Fruit fly (Drosophila melanogaster) whole organism, embryonic: Measurements from ENCODE around the gene aru.

Source experiments
- Ada2b ChIP-seq: fragments of 200-800 bp; sonication (Bioruptor generic); IDR thresholded peaks from 2 replicates; pipeline ENCODE4 v1.3.6; 2022; ENCODE audit warnings: missing biosample characterization, missing genetic modification characterization
- Adf1 ChIP-seq: fragments of 200-800 bp; sonication (Bioruptor generic); IDR thresholded peaks from 2 replicates; pipeline ENCODE4 v1.3.6; 2022; ENCODE audit warnings: missing biosample characterization, missing genetic modification characterization
- Asciz ChIP-seq: fragments of 200-800 bp; sonication (Bioruptor generic); optimal IDR thresholded peaks from 2 replicates; lab custom pipeline; 2017; ENCODE audit warnings: missing biosample characterization, mild to moderate bottlenecking, missing genetic modification characterization, missing genetic modification reagents
- Bgb ChIP-seq: fragments of 200-800 bp; sonication (Bioruptor generic); IDR thresholded peaks from 2 replicates; pipeline ENCODE4 v1.3.6; 2022; ENCODE audit warnings: missing biosample characterization, missing genetic modification characterization; ENCODE audit not compliant: partially characterized antibody
- CG10979 ChIP-seq: fragments of 200-800 bp; sonication (Bioruptor generic); optimal IDR thresholded peaks from 2 replicates; lab custom pipeline; 2018; ENCODE audit warnings: missing biosample characterization, mild to moderate bottlenecking, missing genetic modification characterization, moderate library complexity
- CG11695 ChIP-seq: fragments of 200-800 bp; sonication (Bioruptor generic); IDR thresholded peaks from 3 replicates; pipeline ENCODE4 v1.3.6; 2022; ENCODE audit warnings: missing biosample characterization, missing genetic modification characterization
- CG12744 ChIP-seq: fragments of 200-800 bp; sonication (Bioruptor generic); optimal IDR thresholded peaks from 2 replicates; lab custom pipeline; 2016; ENCODE audit warnings: missing biosample characterization, missing genetic modification characterization
- CG13894 ChIP-seq: fragments of 200-800 bp; sonication (Bioruptor generic); optimal IDR thresholded peaks from 3 replicates; lab custom pipeline; 2018; ENCODE audit warnings: missing biosample characterization, mild to moderate bottlenecking, missing genetic modification characterization, moderate library complexity
- CG15073 ChIP-seq: fragments of 200-800 bp; sonication (Bioruptor generic); optimal IDR thresholded peaks from 2 replicates; lab custom pipeline; 2016; ENCODE audit warnings: missing biosample characterization, missing genetic modification characterization
- CG15514 ChIP-seq: fragments of 200-800 bp; sonication (Bioruptor generic); optimal IDR thresholded peaks from 3 replicates; lab custom pipeline; 2017; ENCODE audit warnings: missing biosample characterization, missing genetic modification characterization, mild to moderate bottlenecking, moderate library complexity, missing genetic modification reagents
- CG17829 ChIP-seq: fragments of 200-800 bp; optimal IDR thresholded peaks from 2 replicates; lab custom pipeline; 2019; ENCODE audit warnings: missing biosample characterization, mild to moderate bottlenecking, missing genetic modification characterization, moderate library complexity
- CG18262 ChIP-seq: fragments of 200-800 bp; optimal IDR thresholded peaks from 3 replicates; lab custom pipeline; 2019; ENCODE audit warnings: missing biosample characterization, mild to moderate bottlenecking, missing genetic modification characterization, moderate library complexity
- CG1832 ChIP-seq: fragments of 200-800 bp; sonication (Bioruptor generic); optimal IDR thresholded peaks from 2 replicates; lab custom pipeline; 2017; ENCODE audit warnings: missing biosample characterization, mild to moderate bottlenecking, missing genetic modification characterization, inconsistent platforms
- CG18599 ChIP-seq: fragments of 200-800 bp; sonication (Bioruptor generic); optimal IDR thresholded peaks from 3 replicates; lab custom pipeline; 2017; ENCODE audit warnings: missing biosample characterization, missing genetic modification characterization, mild to moderate bottlenecking, moderate library complexity, missing genetic modification reagents
- CG3847 ChIP-seq: fragments of 200-800 bp; sonication (Bioruptor generic); IDR thresholded peaks from 2 replicates; pipeline ENCODE4 v1.3.6; 2022; ENCODE audit warnings: missing biosample characterization, missing genetic modification characterization
- CG4282 ChIP-seq: fragments of 200-800 bp; sonication (Bioruptor generic); optimal IDR thresholded peaks from 2 replicates; lab custom pipeline; 2016; ENCODE audit warnings: missing biosample characterization, missing genetic modification characterization
- CG6654 ChIP-seq: fragments of 200-800 bp; sonication (Bioruptor generic); optimal IDR thresholded peaks from 2 replicates; lab custom pipeline; 2017; ENCODE audit warnings: missing biosample characterization, mild to moderate bottlenecking, missing genetic modification characterization
- CG7372 ChIP-seq: fragments of 200-800 bp; sonication (Bioruptor generic); IDR thresholded peaks from 2 replicates; pipeline ENCODE4 v1.3.6; 2022; ENCODE audit warnings: missing biosample characterization, missing genetic modification characterization
- CG8359 ChIP-seq: fragments of 200-800 bp; sonication (Bioruptor generic); optimal IDR thresholded peaks from 2 replicates; lab custom pipeline; 2017; ENCODE audit warnings: missing biosample characterization, mild to moderate bottlenecking, missing genetic modification characterization, borderline replicate concordance
- Fer3 ChIP-seq: fragments of 200-800 bp; sonication (Bioruptor generic); optimal IDR thresholded peaks from 2 replicates; lab custom pipeline; 2018; ENCODE audit warnings: missing biosample characterization, mild to moderate bottlenecking, missing genetic modification characterization, moderate library complexity
- HLH4C ChIP-seq: fragments of 200-800 bp; sonication (Bioruptor generic); IDR thresholded peaks from 3 replicates; pipeline ENCODE4 v1.3.6; 2022; ENCODE audit warnings: missing biosample characterization, missing genetic modification characterization; ENCODE audit not compliant: partially characterized antibody
- Oaz ChIP-seq: fragments of 200-800 bp; sonication (Bioruptor generic); IDR thresholded peaks from 2 replicates; pipeline ENCODE4 v1.3.6; 2022; ENCODE audit warnings: missing biosample characterization, missing genetic modification characterization
- Opbp ChIP-seq: fragments of 200-800 bp; sonication (Bioruptor generic); IDR thresholded peaks from 3 replicates; pipeline ENCODE4 v1.3.6; 2022; ENCODE audit warnings: missing biosample characterization, missing genetic modification characterization; ENCODE audit not compliant: partially characterized antibody
- Poxn ChIP-seq: fragments of 200-800 bp; sonication (Bioruptor generic); IDR thresholded peaks from 2 replicates; pipeline ENCODE4 v1.3.6; 2022; ENCODE audit warnings: missing biosample characterization, missing genetic modification characterization
- Side ChIP-seq: fragments of 200-800 bp; sonication (Bioruptor generic); optimal IDR thresholded peaks from 2 replicates; lab custom pipeline; 2016; ENCODE audit warnings: missing biosample characterization, missing genetic modification characterization
- Ssrp ChIP-seq: fragments of 200-800 bp; sonication (Bioruptor generic); optimal IDR thresholded peaks from 2 replicates; lab custom pipeline; 2018; ENCODE audit warnings: missing biosample characterization, mild to moderate bottlenecking, missing genetic modification characterization, moderate library complexity
- Vsx1 ChIP-seq: fragments of 200-800 bp; sonication (Bioruptor generic); optimal IDR thresholded peaks from 2 replicates; lab custom pipeline; 2017; ENCODE audit warnings: missing biosample characterization, mild to moderate bottlenecking, missing genetic modification characterization, missing genetic modification reagents
- ac ChIP-seq: fragments of 200-800 bp; sonication (Bioruptor generic); optimal IDR thresholded peaks from 3 replicates; lab custom pipeline; 2017; ENCODE audit warnings: missing biosample characterization, mild to moderate bottlenecking, missing genetic modification characterization
- cad ChIP-seq: fragments of >200 bp; optimal IDR thresholded peaks from 2 replicates; lab custom pipeline; 2017; ENCODE audit warnings: missing biosample characterization, missing genetic modification characterization
- cas ChIP-seq: fragments of 200-800 bp; sonication (Bioruptor generic); IDR thresholded peaks from 2 replicates; pipeline ENCODE4 v1.3.6; 2022; ENCODE audit warnings: missing biosample characterization, missing genetic modification characterization
- cato ChIP-seq: fragments of 200-800 bp; sonication (Bioruptor generic); optimal IDR thresholded peaks from 2 replicates; lab custom pipeline; 2016; ENCODE audit warnings: missing biosample characterization, missing genetic modification characterization, borderline replicate concordance
- eve ChIP-seq, 2 experiments: fragments of >200 bp; optimal IDR thresholded peaks; 2 replicates each; lab custom pipeline; 2017; ENCODE audit warnings: missing biosample characterization in 2 of 2, missing genetic modification characterization in 2 of 2
- fd102C ChIP-seq: fragments of 200-800 bp; sonication (Bioruptor generic); optimal IDR thresholded peaks from 2 replicates; lab custom pipeline; 2018; ENCODE audit warnings: missing biosample characterization, mild to moderate bottlenecking, missing genetic modification characterization, moderate library complexity
- gfzf ChIP-seq: fragments of 200-800 bp; sonication (Bioruptor generic); optimal IDR thresholded peaks from 2 replicates; lab custom pipeline; 2016; ENCODE audit warnings: missing biosample characterization, mild to moderate bottlenecking, missing genetic modification characterization, moderate library complexity
- gsb-n ChIP-seq: fragments of 200-800 bp; sonication (Bioruptor generic); optimal IDR thresholded peaks from 3 replicates; lab custom pipeline; 2018; ENCODE audit warnings: missing biosample characterization, mild to moderate bottlenecking, missing genetic modification characterization
- oc ChIP-seq: fragments of 200-800 bp; sonication (Bioruptor generic); optimal IDR thresholded peaks from 2 replicates; lab custom pipeline; 2018; ENCODE audit warnings: missing biosample characterization, mild to moderate bottlenecking, missing genetic modification characterization, moderate library complexity
- onecut ChIP-seq: fragments of 200-800 bp; sonication (Bioruptor generic); IDR thresholded peaks from 2 replicates; pipeline ENCODE4 v1.3.6; 2022; ENCODE audit warnings: missing biosample characterization, missing genetic modification characterization
- pb ChIP-seq: fragments of 200-800 bp; sonication (Bioruptor generic); optimal IDR thresholded peaks from 3 replicates; lab custom pipeline; 2016; ENCODE audit warnings: missing biosample characterization, missing genetic modification characterization
- ro ChIP-seq: fragments of 200-800 bp; sonication (Bioruptor generic); IDR thresholded peaks from 2 replicates; pipeline ENCODE4 v1.3.6; 2022; ENCODE audit warnings: missing biosample characterization, missing genetic modification characterization
- sug ChIP-seq: fragments of 200-800 bp; optimal IDR thresholded peaks from 2 replicates; lab custom pipeline; 2019; ENCODE audit warnings: missing biosample characterization, mild to moderate bottlenecking, missing genetic modification characterization, moderate library complexity
- tll ChIP-seq, 2 experiments: fragments of 200-800 bp in 1 of 2; fragments of >200 bp in 1 of 2; sonication (Bioruptor generic) in 1 of 2; optimal IDR thresholded peaks; 2 replicates each; lab custom pipeline; 2017 to 2019; ENCODE audit warnings: missing biosample characterization in 2 of 2, missing genetic modification characterization in 2 of 2, mild to moderate bottlenecking in 1 of 2, moderate library complexity in 1 of 2
- toy ChIP-seq: fragments of 200-800 bp; sonication (Bioruptor generic); IDR thresholded peaks from 2 replicates; pipeline ENCODE4 v1.3.6; 2022; ENCODE audit warnings: missing biosample characterization, missing genetic modification characterization
- vnd ChIP-seq: fragments of 200-800 bp; sonication (Bioruptor generic); IDR thresholded peaks from 3 replicates; pipeline ENCODE4 v1.3.6; 2022; ENCODE audit warnings: missing biosample characterization, missing genetic modification characterization; ENCODE audit not compliant: partially characterized antibody
- wdn ChIP-seq: fragments of 200-800 bp; sonication (Bioruptor generic); IDR thresholded peaks from 2 replicates; pipeline ENCODE4 v1.3.6; 2022; ENCODE audit warnings: missing biosample characterization, missing genetic modification characterization
- wek ChIP-seq: fragments of 200-800 bp; sonication (Bioruptor generic); optimal IDR thresholded peaks from 3 replicates; lab custom pipeline; 2018; ENCODE audit warnings: missing biosample characterization, mild to moderate bottlenecking, missing genetic modification characterization, moderate library complexity
- wor ChIP-seq: fragments of 200-800 bp; sonication (Bioruptor generic); IDR thresholded peaks from 2 replicates; pipeline ENCODE4 v1.3.6; 2022; ENCODE audit warnings: missing biosample characterization, missing genetic modification characterization

Gene aru

dm6 chr2L:866950-867744 lies 1.0 kb downstream of the aru start (continued):
- peak; percentile 79 for TF ChIP-seq Asciz (GFP tag; lab: Kevin White, UChicago)
- TF ChIP-seq CG15073: peak; percentile 59
- TF ChIP-seq Ada2b (GFP tag; lab: Robert Waterston, UW): peak; percentile 93
- peak; percentile 80 for TF ChIP-seq cato (GFP tag; lab: Kevin White, UChicago)
- TF ChIP-seq Vsx1: peak; percentile 46
- no peak for TF ChIP-seq cad (GFP tag; lab: Kevin White, UChicago)
- peak; percentile 55; the same call in 2 of the 3 replicates for TF ChIP-seq Opbp (GFP tag; lab: Robert Waterston, UW)
- TF ChIP-seq, all 482 proteins: peak for 430

dm6 chr2L:865851-866250 lies 2.3 kb downstream of the aru start:
- TF ChIP-seq gfzf (GFP tag; lab: Kevin White, UChicago): peak; percentile 15
- TF ChIP-seq cato (GFP tag; lab: Kevin White, UChicago): peak; percentile 91
- peak; percentile 94 for TF ChIP-seq wor (GFP tag; lab: Robert Waterston, UW)
- TF ChIP-seq CG1832: peak; percentile 57
- TF ChIP-seq oc (tag; lab: Kevin White, UChicago): peak; percentile 97
- TF ChIP-seq gsb-n (tag; lab: Kevin White, UChicago): peak; percentile 96
- TF ChIP-seq CG11695: peak; percentile 94
- peak; percentile 95 for TF ChIP-seq CG3847 (GFP tag; lab: Robert Waterston, UW)
- TF ChIP-seq onecut (GFP tag; lab: Robert Waterston, UW): peak; percentile 93
- TF ChIP-seq tll (GFP tag; optimal IDR thresholded peaks at IDR 0.05; lab: Kevin White, UChicago): peak in 1 of 2 experiments; percentile 71
- peak; percentile 93 for TF ChIP-seq Oaz (GFP tag; lab: Robert Waterston, UW)
- no peak for TF ChIP-seq Bgb
- peak; percentile 84 for TF ChIP-seq ac (GFP tag; lab: Kevin White, UChicago)
- peak; percentile 97 for TF ChIP-seq Side (GFP tag; lab: Kevin White, UChicago)
- peak; percentile 93 for TF ChIP-seq Adf1
- peak; percentile 97 for TF ChIP-seq CG18599 (GFP tag; lab: Kevin White, UChicago)
- TF ChIP-seq Fer3 (tag; lab: Kevin White, UChicago): peak; percentile 96
- peak; percentile 88 for TF ChIP-seq toy (GFP tag; lab: Robert Waterston, UW)
- peak; percentile 77 for TF ChIP-seq CG6654
- TF ChIP-seq CG8359 (GFP tag; lab: Kevin White, UChicago): peak; percentile 87
- TF ChIP-seq cas (GFP tag; lab: Robert Waterston, UW): peak; percentile 89
- TF ChIP-seq vnd (GFP tag; lab: Robert Waterston, UW): no peak
- TF ChIP-seq sug (tag; lab: Kevin White, UChicago): peak; percentile 91
- peak; percentile 81 for TF ChIP-seq CG4282 (GFP tag; lab: Kevin White, UChicago)
- peak; percentile 95 for TF ChIP-seq CG18262 (tag; lab: Kevin White, UChicago)
- TF ChIP-seq wdn (GFP tag; lab: Robert Waterston, UW): peak; percentile 93
- peak; percentile 95 for TF ChIP-seq CG10979 (tag; lab: Kevin White, UChicago)
- TF ChIP-seq eve (GFP tag; optimal IDR thresholded peaks at IDR 0.05; lab: Kevin White, UChicago): peak in 1 of 2 experiments; percentile 85
- TF ChIP-seq CG15514 (GFP tag; lab: Kevin White, UChicago): peak; percentile 85
- peak; percentile 89 for TF ChIP-seq wek (GFP tag; lab: Kevin White, UChicago)
- TF ChIP-seq CG12744: peak; percentile 93
- TF ChIP-seq Poxn (GFP tag; lab: Robert Waterston, UW): peak; percentile 79
- TF ChIP-seq CG17829 (tag; lab: Kevin White, UChicago): peak; percentile 97
- peak; percentile 89 for TF ChIP-seq pb (GFP tag; lab: Kevin White, UChicago)
- peak; percentile 89 for TF ChIP-seq ro (GFP tag; lab: Robert Waterston, UW)
- peak; percentile 88 for TF ChIP-seq CG13894 (tag; lab: Kevin White, UChicago)
- no peak for TF ChIP-seq HLH4C (GFP tag; lab: Robert Waterston, UW)
- TF ChIP-seq CG7372 (GFP tag; lab: Robert Waterston, UW): peak; percentile 95
- TF ChIP-seq Ssrp: peak; percentile 95
- peak; percentile 92 for TF ChIP-seq fd102C
